Worm (Caenorhabditis elegans) whole organism, L1 larva: ENCODE measurements around the gene F48E8.8.

ENCODE experiments used
- ama-1 ChIP-seq: fragments of 150-350 bp; optimal IDR thresholded peaks from 2 replicates; lab custom pipeline; 2014
- lin-15B ChIP-seq: fragments of 150-350 bp; sonication (generic microtip); optimal IDR thresholded peaks from 3 replicates; lab custom pipeline; 2014; ENCODE audit warnings: missing biosample characterization, missing genetic modification characterization
- nhr-77 ChIP-seq: fragments of 150-350 bp; optimal IDR thresholded peaks from 2 replicates; lab custom pipeline; 2014; ENCODE audit warnings: missing biosample characterization, missing genetic modification characterization
- nhr-84 ChIP-seq: sonication (generic microtip); optimal IDR thresholded peaks from 2 replicates; lab custom pipeline; 2017; ENCODE audit warnings: missing biosample characterization, missing genetic modification characterization
- skn-1 ChIP-seq: fragments of 150-350 bp; optimal IDR thresholded peaks from 2 replicates; lab custom pipeline; 2014; ENCODE audit warnings: missing biosample characterization, missing genetic modification characterization
- snpc-4 ChIP-seq: fragments of 150-350 bp; optimal IDR thresholded peaks from 2 replicates; lab custom pipeline; 2014; ENCODE audit warnings: missing biosample characterization, missing genetic modification characterization
- unc-62 ChIP-seq: fragments of 150-350 bp; optimal IDR thresholded peaks from 2 replicates; lab custom pipeline; 2014; ENCODE audit warnings: missing biosample characterization, missing genetic modification reagents, missing genetic modification characterization

ce11 chrIII:5453290-5453689, 3.7 kb upstream of the F48E8.8 start, which contains the start of gene F48E8.4:
- TF ChIP-seq skn-1 (tag; lab: Kevin White, UChicago) (no peak), nhr-77 (tag; lab: Kevin White, UChicago) (no peak), snpc-4 (tag; lab: Kevin White, UChicago) (no peak), nhr-84 (tag; lab: Kevin White, UChicago) (no peak), lin-15B (tag; lab: Kevin White, UChicago) (no peak), ama-1 (lab: Kevin White, UChicago) (no peak), unc-62 (GFP tag; lab: Kevin White, UChicago) (no peak)
